Fruit fly (Drosophila melanogaster) whole organism, embryonic: ENCODE data around the gene CG14883.

Experiments
- Adf1 ChIP-seq: fragments of 200-800 bp; sonication (Bioruptor generic); IDR thresholded peaks from 2 replicates; pipeline ENCODE4 v1.3.6; 2022; ENCODE audit warnings: missing biosample characterization, missing genetic modification characterization
- CG10209 ChIP-seq: fragments of 200-800 bp; sonication (Bioruptor generic); optimal IDR thresholded peaks from 3 replicates; lab custom pipeline; 2017; ENCODE audit warnings: missing biosample characterization, mild to moderate bottlenecking, missing genetic modification characterization, missing genetic modification reagents
- CG10321 ChIP-seq: fragments of 200-800 bp; sonication (Bioruptor generic); IDR thresholded peaks from 2 replicates; pipeline ENCODE4 v1.3.6; 2022; ENCODE audit warnings: missing biosample characterization, missing genetic modification characterization
- CG12219 ChIP-seq: fragments of 200-800 bp; sonication (Bioruptor generic); optimal IDR thresholded peaks from 3 replicates; lab custom pipeline; 2018; ENCODE audit warnings: missing biosample characterization, mild to moderate bottlenecking, missing genetic modification characterization
- CG12299 ChIP-seq: fragments of 200-800 bp; sonication (Bioruptor generic); optimal IDR thresholded peaks from 2 replicates; lab custom pipeline; 2018; ENCODE audit warnings: missing biosample characterization, mild to moderate bottlenecking, missing genetic modification characterization
- CG12942 ChIP-seq: fragments of 200-800 bp; sonication (Bioruptor generic); optimal IDR thresholded peaks from 3 replicates; lab custom pipeline; 2016; ENCODE audit warnings: missing biosample characterization, missing genetic modification characterization
- CG14050 ChIP-seq: fragments of 200-800 bp; sonication (Bioruptor generic); IDR thresholded peaks from 3 replicates; pipeline ENCODE4 v1.3.6; 2022; ENCODE audit warnings: missing biosample characterization, missing genetic modification characterization
- CG16863 ChIP-seq: fragments of 200-800 bp; sonication (Bioruptor generic); optimal IDR thresholded peaks from 3 replicates; lab custom pipeline; 2016; ENCODE audit warnings: missing biosample characterization, missing genetic modification characterization
- CG17186 ChIP-seq: fragments of 200-800 bp; sonication (Bioruptor generic); optimal IDR thresholded peaks from 3 replicates; lab custom pipeline; 2017; ENCODE audit warnings: missing biosample characterization, missing genetic modification reagents, missing genetic modification characterization
- CG17612 ChIP-seq: fragments of 200-800 bp; sonication (Bioruptor generic); IDR thresholded peaks from 2 replicates; pipeline ENCODE4 v1.3.6; 2022; ENCODE audit warnings: missing biosample characterization, missing genetic modification characterization
- CG1832 ChIP-seq: fragments of 200-800 bp; sonication (Bioruptor generic); optimal IDR thresholded peaks from 2 replicates; lab custom pipeline; 2017; ENCODE audit warnings: missing biosample characterization, mild to moderate bottlenecking, missing genetic modification characterization, inconsistent platforms
- CG3726 ChIP-seq: fragments of 200-800 bp; sonication (Bioruptor generic); IDR thresholded peaks from 3 replicates; pipeline ENCODE4, ENCODE4 v1.3.6; 2022; ENCODE audit warnings: missing biosample characterization, missing genetic modification characterization
- CG4282 ChIP-seq: fragments of 200-800 bp; sonication (Bioruptor generic); optimal IDR thresholded peaks from 2 replicates; lab custom pipeline; 2016; ENCODE audit warnings: missing biosample characterization, missing genetic modification characterization
- CG6272 ChIP-seq: fragments of 200-800 bp; sonication (Bioruptor generic); IDR thresholded peaks from 2 replicates; pipeline ENCODE4 v1.3.6; 2022; ENCODE audit warnings: missing biosample characterization, missing genetic modification characterization
- CG7839 ChIP-seq: fragments of 200-800 bp; sonication (Bioruptor generic); optimal IDR thresholded peaks from 3 replicates; lab custom pipeline; 2018; ENCODE audit warnings: missing biosample characterization, mild to moderate bottlenecking, missing genetic modification characterization, moderate library complexity
- CG8924 ChIP-seq: fragments of 200-800 bp; optimal IDR thresholded peaks from 3 replicates; lab custom pipeline; 2019; ENCODE audit warnings: missing biosample characterization, mild to moderate bottlenecking, missing genetic modification characterization, moderate library complexity
- CG9215 ChIP-seq: fragments of 200-800 bp; sonication (Bioruptor generic); IDR thresholded peaks from 2 replicates; pipeline ENCODE4 v1.3.6; 2022; ENCODE audit warnings: missing biosample characterization, missing genetic modification characterization
- CG9817 ChIP-seq: fragments of 200-800 bp; sonication (Bioruptor generic); optimal IDR thresholded peaks from 2 replicates; lab custom pipeline; 2018; ENCODE audit warnings: missing biosample characterization, mild to moderate bottlenecking, missing genetic modification characterization, moderate library complexity
- CHES-1-like ChIP-seq: fragments of 200-800 bp; sonication (Bioruptor generic); optimal IDR thresholded peaks from 2 replicates; lab custom pipeline; 2016; ENCODE audit warnings: missing biosample characterization, missing genetic modification characterization
- Camta ChIP-seq: fragments of 200-800 bp; sonication (Bioruptor generic); optimal IDR thresholded peaks from 2 replicates; lab custom pipeline; 2016; ENCODE audit warnings: missing biosample characterization, missing genetic modification characterization
- Hr78 ChIP-seq, 2 experiments: fragments of 200-800 bp in 1 of 2; fragments of >200 bp in 1 of 2; sonication (Bioruptor generic) in 1 of 2; optimal IDR thresholded peaks; 2 replicates each; lab custom pipeline; 2017 to 2019; ENCODE audit warnings: missing biosample characterization in 2 of 2, missing genetic modification characterization in 2 of 2, mild to moderate bottlenecking in 1 of 2, moderate library complexity in 1 of 2
- MESR4 ChIP-seq: fragments of 200-800 bp; sonication (Bioruptor generic); optimal IDR thresholded peaks from 2 replicates; lab custom pipeline; 2018; ENCODE audit warnings: missing biosample characterization, mild to moderate bottlenecking, missing genetic modification characterization, moderate library complexity
- Nf-YB ChIP-seq: fragments of 200-800 bp; sonication (Bioruptor generic); optimal IDR thresholded peaks from 3 replicates; lab custom pipeline; 2019; ENCODE audit warnings: missing biosample characterization, mild to moderate bottlenecking, missing genetic modification characterization, moderate library complexity
- Nf-YC ChIP-seq: fragments of 200-800 bp; optimal IDR thresholded peaks from 3 replicates; lab custom pipeline; 2019; ENCODE audit warnings: missing biosample characterization, mild to moderate bottlenecking, missing genetic modification characterization, moderate library complexity
- Taf1 ChIP-seq: fragments of 200-800 bp; sonication (Bioruptor generic); IDR thresholded peaks from 2 replicates; pipeline ENCODE4 v1.3.6; 2022; ENCODE audit warnings: missing biosample characterization, missing genetic modification characterization
- YL-1 ChIP-seq: fragments of 200-800 bp; sonication (Bioruptor generic); optimal IDR thresholded peaks from 3 replicates; lab custom pipeline; 2017; ENCODE audit warnings: missing biosample characterization, mild to moderate bottlenecking, missing genetic modification characterization
- bab2 ChIP-seq: fragments of 200-800 bp; sonication (Bioruptor generic); optimal IDR thresholded peaks from 2 replicates; lab custom pipeline; 2016; ENCODE audit warnings: missing biosample characterization, missing genetic modification characterization
- chif ChIP-seq, 2 experiments: fragments of 200-800 bp; sonication (Bioruptor generic); optimal IDR thresholded peaks; 3 replicates each; lab custom pipeline; 2016; ENCODE audit warnings: missing biosample characterization in 2 of 2, missing genetic modification characterization in 2 of 2
- chinmo ChIP-seq: fragments of 200-800 bp; sonication (Bioruptor generic); IDR thresholded peaks from 4 replicates; pipeline ENCODE4 v1.3.6; 2022; ENCODE audit warnings: missing biosample characterization, missing genetic modification characterization; ENCODE audit not compliant: partially characterized antibody
- chn ChIP-seq: fragments of 200-800 bp; sonication (Bioruptor generic); optimal IDR thresholded peaks from 2 replicates; lab custom pipeline; 2016; ENCODE audit warnings: missing biosample characterization, missing genetic modification characterization
- crol ChIP-seq: fragments of 200-800 bp; sonication (Bioruptor generic); IDR thresholded peaks from 2 replicates; pipeline ENCODE4 v1.3.6; 2022; ENCODE audit warnings: missing biosample characterization, missing genetic modification characterization
- crp ChIP-seq, 2 experiments: fragments of 200-800 bp; sonication (Bioruptor generic); optimal IDR thresholded peaks; 2 replicates in 1 of 2; 3 replicates in 1 of 2; lab custom pipeline; 2017; ENCODE audit warnings: missing biosample characterization in 2 of 2, missing genetic modification characterization in 2 of 2, mild to moderate bottlenecking in 1 of 2, moderate library complexity in 1 of 2
- ewg ChIP-seq: fragments of 200-800 bp; sonication (Bioruptor generic); optimal IDR thresholded peaks from 3 replicates; lab custom pipeline; 2017; ENCODE audit warnings: mild to moderate bottlenecking, missing biosample characterization, missing genetic modification reagents, missing genetic modification characterization
- grau ChIP-seq: fragments of 200-800 bp; optimal IDR thresholded peaks from 3 replicates; lab custom pipeline; 2019; ENCODE audit warnings: missing biosample characterization, mild to moderate bottlenecking, missing genetic modification characterization, moderate library complexity
- ken ChIP-seq: fragments of 200-800 bp; sonication (Bioruptor generic); IDR thresholded peaks from 3 replicates; pipeline ENCODE4 v1.3.6; 2022; ENCODE audit warnings: missing biosample characterization, missing genetic modification characterization
- mld ChIP-seq: fragments of 200-800 bp; sonication (Bioruptor generic); IDR thresholded peaks from 3 replicates; pipeline ENCODE4 v1.3.6; 2022; ENCODE audit warnings: missing biosample characterization, missing genetic modification characterization; ENCODE audit not compliant: partially characterized antibody
- nom ChIP-seq: fragments of 200-800 bp; sonication (Bioruptor generic); optimal IDR thresholded peaks from 2 replicates; lab custom pipeline; 2017; ENCODE audit warnings: missing biosample characterization, missing genetic modification characterization, mild to moderate bottlenecking, moderate library complexity, missing genetic modification reagents
- pfk ChIP-seq: fragments of 200-800 bp; sonication (Bioruptor generic); optimal IDR thresholded peaks from 2 replicates; lab custom pipeline; 2018; ENCODE audit warnings: missing biosample characterization, mild to moderate bottlenecking, missing genetic modification characterization, moderate library complexity
- phol ChIP-seq: fragments of 200-800 bp; sonication (Bioruptor generic); optimal IDR thresholded peaks from 3 replicates; lab custom pipeline; 2018; ENCODE audit warnings: missing biosample characterization, mild to moderate bottlenecking, missing genetic modification characterization, moderate library complexity
- schlank ChIP-seq: fragments of 200-800 bp; sonication (Bioruptor generic); optimal IDR thresholded peaks from 2 replicates; lab custom pipeline; 2018; ENCODE audit warnings: missing biosample characterization, mild to moderate bottlenecking, missing genetic modification characterization
- sens ChIP-seq: fragments of 200-800 bp; sonication (Bioruptor generic); peaks from one replicate; lab custom pipeline; 2016; ENCODE audit warnings: missing biosample characterization, missing genetic modification characterization
- slou ChIP-seq: fragments of 200-800 bp; sonication (Bioruptor generic); optimal IDR thresholded peaks from 3 replicates; lab custom pipeline; 2016; ENCODE audit warnings: missing biosample characterization, missing genetic modification characterization
- sr ChIP-seq: fragments of 200-800 bp; sonication (Bioruptor generic); IDR thresholded peaks from 3 replicates; pipeline ENCODE4 v1.3.6; 2022; ENCODE audit warnings: missing biosample characterization, missing genetic modification characterization
- tll ChIP-seq, 2 experiments: fragments of 200-800 bp in 1 of 2; fragments of >200 bp in 1 of 2; sonication (Bioruptor generic) in 1 of 2; optimal IDR thresholded peaks; 2 replicates each; lab custom pipeline; 2017 to 2019; ENCODE audit warnings: missing biosample characterization in 2 of 2, missing genetic modification characterization in 2 of 2, mild to moderate bottlenecking in 1 of 2, moderate library complexity in 1 of 2
- z ChIP-seq: fragments of 200-800 bp; sonication (Bioruptor generic); IDR thresholded peaks from 3 replicates; pipeline ENCODE4 v1.3.6; 2022; ENCODE audit warnings: missing biosample characterization, missing genetic modification characterization

The CG14883 gene

dm6 chr3R:16423323-16423722, 32.5 kb upstream of the CG14883 start (continued):
- TF ChIP-seq Nf-YC (tag; lab: Kevin White, UChicago) = peak; percentile 94
- TF ChIP-seq slou (GFP tag; lab: Kevin White, UChicago) = no peak
- no peak for TF ChIP-seq chif (GFP tag; optimal IDR thresholded peaks at IDR 0.05; lab: Kevin White, UChicago)
- TF ChIP-seq CG10321 (GFP tag; lab: Robert Waterston, UW) = peak; percentile 92
- TF ChIP-seq chinmo (GFP tag; lab: Robert Waterston, UW) = no peak
- TF ChIP-seq z (GFP tag; lab: Robert Waterston, UW) = peak; percentile 98
- TF ChIP-seq phol = peak; percentile 12
- TF ChIP-seq schlank (tag; lab: Kevin White, UChicago) = no peak
- peak; percentile 37 for TF ChIP-seq nom (GFP tag; lab: Kevin White, UChicago)
- TF ChIP-seq chn = no peak
- peak; percentile 23 for TF ChIP-seq CG8924
- peak; percentile 90 for TF ChIP-seq CG1832 (GFP tag; lab: Kevin White, UChicago)
- peak; percentile 88 for TF ChIP-seq pfk (GFP tag; lab: Kevin White, UChicago)
- TF ChIP-seq grau (tag; lab: Kevin White, UChicago) = no peak
- no peak for TF ChIP-seq tll (GFP tag; optimal IDR thresholded peaks at IDR 0.05; lab: Kevin White, UChicago)
- TF ChIP-seq MESR4 (GFP tag; lab: Kevin White, UChicago) = no peak
- TF ChIP-seq Hr78 (GFP tag; optimal IDR thresholded peaks at IDR 0.05; lab: Kevin White, UChicago) = no peak
- peak; percentile 59 for TF ChIP-seq Adf1 (GFP tag; lab: Robert Waterston, UW)

- TF ChIP-seq YL-1 (no peak), CG17612 (GFP tag; lab: Robert Waterston, UW) (no peak), CG12299 (tag; lab: Kevin White, UChicago) (no peak), mld (GFP tag; lab: Robert Waterston, UW) (no peak), ewg (GFP tag; lab: Kevin White, UChicago) (peak; percentile 84), CG12219 (GFP tag; lab: Kevin White, UChicago) (no peak), crol (GFP tag; lab: Robert Waterston, UW) (peak; percentile 31; the same call in 1 of the 2 replicates), CG6272 (GFP tag; lab: Robert Waterston, UW) (no peak), CG9215 (GFP tag; lab: Robert Waterston, UW) (no peak), CG16863 (no peak), ken (no peak), z (GFP tag; lab: Robert Waterston, UW) (peak; percentile 78), bab2 (GFP tag; lab: Kevin White, UChicago) (no peak), Nf-YB (GFP tag; lab: Kevin White, UChicago) (peak; percentile 81), CG12942 (GFP tag; lab: Kevin White, UChicago) (no peak), CHES-1-like (GFP tag; lab: Kevin White, UChicago) (no peak), sens (GFP tag; lab: Kevin White, UChicago) (peak; percentile 7), Nf-YC (tag; lab: Kevin White, UChicago) (peak; percentile 84), sr (GFP tag; lab: Robert Waterston, UW) (no peak), CG10209 (GFP tag; lab: Kevin White, UChicago) (no peak), CG3726 (GFP tag; lab: Robert Waterston, UW) (no peak), crp (GFP tag; optimal IDR thresholded peaks at IDR 0.05; lab: Kevin White, UChicago) (no peak), CG9817 (no peak), Camta (GFP tag; lab: Kevin White, UChicago) (no peak), CG7839 (no peak), CG14050 (GFP tag; lab: Robert Waterston, UW) (no peak), Taf1 (GFP tag; lab: Robert Waterston, UW) (no peak), CG17186 (GFP tag; lab: Kevin White, UChicago) (no peak), CG4282 (GFP tag; lab: Kevin White, UChicago) (no peak)
Observed at dm6 chr3R:16427520-16427919, 28.3 kb upstream of the CG14883 start.
